Fruit fly (Drosophila melanogaster) whole organism, embryonic: ENCODE measurements around the gene Vm34Ca.

Source experiments
- CG11456 ChIP-seq: fragments of 200-800 bp; sonication (Bioruptor generic); IDR thresholded peaks from 3 replicates; pipeline ENCODE4 v1.3.6; 2022; ENCODE audit warnings: missing biosample characterization, missing genetic modification characterization
- CG11696 ChIP-seq: fragments of 200-800 bp; sonication (Bioruptor generic); IDR thresholded peaks from 2 replicates; pipeline ENCODE4 v1.3.6; 2022; ENCODE audit warnings: missing biosample characterization, missing genetic modification characterization
- CG11723 ChIP-seq: fragments of 200-800 bp; sonication (Bioruptor generic); optimal IDR thresholded peaks from 2 replicates; lab custom pipeline; 2017; ENCODE audit warnings: missing biosample characterization, mild to moderate bottlenecking, missing genetic modification characterization
- CG13296 ChIP-seq: fragments of 200-800 bp; sonication (Bioruptor generic); optimal IDR thresholded peaks from 3 replicates; lab custom pipeline; 2018; ENCODE audit warnings: missing biosample characterization, mild to moderate bottlenecking, missing genetic modification characterization
- CG13624 ChIP-seq: fragments of 200-800 bp; sonication (Bioruptor generic); optimal IDR thresholded peaks from 2 replicates; lab custom pipeline; 2016; ENCODE audit warnings: missing biosample characterization, missing genetic modification characterization
- CG15011 ChIP-seq: fragments of 200-800 bp; sonication (Bioruptor generic); optimal IDR thresholded peaks from 3 replicates; lab custom pipeline; 2018; ENCODE audit warnings: missing biosample characterization, mild to moderate bottlenecking, missing genetic modification characterization
- CG15269 ChIP-seq: fragments of 200-800 bp; sonication (Bioruptor generic); optimal IDR thresholded peaks from 2 replicates; lab custom pipeline; 2018; ENCODE audit warnings: missing biosample characterization, mild to moderate bottlenecking, missing genetic modification characterization, moderate library complexity
- CG15479 ChIP-seq: fragments of 200-800 bp; sonication (Bioruptor generic); optimal IDR thresholded peaks from 3 replicates; lab custom pipeline; 2019; ENCODE audit warnings: missing biosample characterization, mild to moderate bottlenecking, missing genetic modification characterization, moderate library complexity
- CG17361 ChIP-seq: fragments of 200-800 bp; sonication (Bioruptor generic); IDR thresholded peaks from 3 replicates; pipeline ENCODE4 v1.3.6; 2022; ENCODE audit warnings: missing biosample characterization, missing genetic modification characterization
- CG17385 ChIP-seq: fragments of 200-800 bp; sonication (Bioruptor generic); optimal IDR thresholded peaks from 3 replicates; lab custom pipeline; 2018; ENCODE audit warnings: missing biosample characterization, mild to moderate bottlenecking, missing genetic modification characterization
- CG2116 ChIP-seq: fragments of 200-800 bp; sonication (Bioruptor generic); optimal IDR thresholded peaks from 3 replicates; lab custom pipeline; 2018; ENCODE audit warnings: missing biosample characterization, mild to moderate bottlenecking, missing genetic modification characterization
- CG31441 ChIP-seq: fragments of 200-800 bp; sonication (Bioruptor generic); IDR thresholded peaks from 2 replicates; pipeline ENCODE4 v1.3.6; 2022; ENCODE audit warnings: missing biosample characterization, missing genetic modification characterization
- CG6813 ChIP-seq: fragments of 200-800 bp; sonication (Bioruptor generic); optimal IDR thresholded peaks from 2 replicates; lab custom pipeline; 2017; ENCODE audit warnings: missing biosample characterization, missing genetic modification characterization, mild to moderate bottlenecking, moderate library complexity, missing genetic modification reagents
- CG7987 ChIP-seq: fragments of 200-800 bp; sonication (Bioruptor generic); optimal IDR thresholded peaks from 2 replicates; lab custom pipeline; 2018; ENCODE audit warnings: missing biosample characterization, mild to moderate bottlenecking, missing genetic modification characterization, moderate library complexity
- CG9727 ChIP-seq: fragments of 200-800 bp; sonication (Bioruptor generic); optimal IDR thresholded peaks from 3 replicates; lab custom pipeline; 2017; ENCODE audit warnings: missing biosample characterization, mild to moderate bottlenecking, missing genetic modification characterization
- CG9797 ChIP-seq: fragments of 200-800 bp; sonication (Bioruptor generic); optimal IDR thresholded peaks from 3 replicates; lab custom pipeline; 2018; ENCODE audit warnings: missing biosample characterization, mild to moderate bottlenecking, missing genetic modification characterization
- CoRest ChIP-seq: fragments of 200-800 bp; sonication (Bioruptor generic); optimal IDR thresholded peaks from 3 replicates; lab custom pipeline; 2018; ENCODE audit warnings: missing biosample characterization, mild to moderate bottlenecking, missing genetic modification characterization, moderate library complexity
- Deaf1 ChIP-seq: fragments of 200-800 bp; optimal IDR thresholded peaks from 3 replicates; lab custom pipeline; 2019; ENCODE audit warnings: missing biosample characterization, mild to moderate bottlenecking, missing genetic modification characterization, moderate library complexity
- Dek ChIP-seq: fragments of 200-800 bp; sonication (Bioruptor generic); optimal IDR thresholded peaks from 3 replicates; lab custom pipeline; 2019; ENCODE audit warnings: missing biosample characterization, mild to moderate bottlenecking, missing genetic modification characterization, moderate library complexity
- Fer3 ChIP-seq: fragments of 200-800 bp; sonication (Bioruptor generic); optimal IDR thresholded peaks from 2 replicates; lab custom pipeline; 2018; ENCODE audit warnings: missing biosample characterization, mild to moderate bottlenecking, missing genetic modification characterization, moderate library complexity
- Hr51 ChIP-seq, 2 experiments: fragments of 200-800 bp; sonication (Bioruptor generic); optimal IDR thresholded peaks; 2 replicates in 1 of 2; 3 replicates in 1 of 2; lab custom pipeline; 2016 to 2018; ENCODE audit warnings: missing biosample characterization in 2 of 2, missing genetic modification characterization in 2 of 2, mild to moderate bottlenecking in 1 of 2, moderate library complexity in 1 of 2
- Hsf ChIP-seq: fragments of 200-800 bp; sonication (Bioruptor generic); optimal IDR thresholded peaks from 3 replicates; lab custom pipeline; 2016; ENCODE audit warnings: missing biosample characterization, missing genetic modification characterization
- MTF-1 ChIP-seq: fragments of 200-800 bp; sonication (Bioruptor generic); optimal IDR thresholded peaks from 2 replicates; lab custom pipeline; 2018; ENCODE audit warnings: missing biosample characterization, mild to moderate bottlenecking, missing genetic modification characterization, borderline replicate concordance
- Optix ChIP-seq: fragments of 200-800 bp; sonication (Bioruptor generic); IDR thresholded peaks from 3 replicates; pipeline ENCODE4 v1.3.6; 2022; ENCODE audit warnings: missing biosample characterization, missing genetic modification characterization
- Ravus ChIP-seq: fragments of 200-800 bp; sonication (Bioruptor generic); IDR thresholded peaks from 2 replicates; pipeline ENCODE4 v1.3.6; 2022; ENCODE audit warnings: missing biosample characterization, missing genetic modification characterization
- Six4 ChIP-seq: fragments of 200-800 bp; sonication (Bioruptor generic); optimal IDR thresholded peaks from 2 replicates; lab custom pipeline; 2016; ENCODE audit warnings: missing biosample characterization, missing genetic modification characterization
- Spps ChIP-seq: fragments of 200-800 bp; sonication (Bioruptor generic); optimal IDR thresholded peaks from 2 replicates; lab custom pipeline; 2018; ENCODE audit warnings: missing biosample characterization, mild to moderate bottlenecking, missing genetic modification characterization
- Sry-β ChIP-seq: fragments of 200-800 bp; sonication (Bioruptor generic); optimal IDR thresholded peaks from 2 replicates; lab custom pipeline; 2018; ENCODE audit warnings: missing biosample characterization, mild to moderate bottlenecking, missing genetic modification characterization, moderate library complexity
- ac ChIP-seq: fragments of 200-800 bp; sonication (Bioruptor generic); optimal IDR thresholded peaks from 3 replicates; lab custom pipeline; 2017; ENCODE audit warnings: missing biosample characterization, mild to moderate bottlenecking, missing genetic modification characterization
- amos ChIP-seq: fragments of 200-800 bp; sonication (Bioruptor generic); IDR thresholded peaks from 2 replicates; pipeline ENCODE4 v1.3.6; 2022; ENCODE audit warnings: missing biosample characterization, missing genetic modification characterization; ENCODE audit not compliant: partially characterized antibody
- aop ChIP-seq: fragments of 200-800 bp; sonication (Bioruptor generic); IDR thresholded peaks from 2 replicates; pipeline ENCODE4 v1.3.6; 2022; ENCODE audit warnings: missing biosample characterization, missing genetic modification characterization
- cg ChIP-seq: fragments of 200-800 bp; sonication (Bioruptor generic); optimal IDR thresholded peaks from 3 replicates; lab custom pipeline; 2019; ENCODE audit warnings: missing biosample characterization, mild to moderate bottlenecking, missing genetic modification characterization, moderate library complexity
- chm ChIP-seq: fragments of 200-800 bp; sonication (Bioruptor generic); IDR thresholded peaks from 2 replicates; pipeline ENCODE4 v1.3.6; 2022; ENCODE audit warnings: missing biosample characterization, missing genetic modification characterization
- croc ChIP-seq: fragments of 200-800 bp; sonication (Bioruptor generic); conservative IDR thresholded peaks from 3 replicates; pipeline ENCODE4 v1.3.6; 2022; ENCODE audit warnings: missing biosample characterization, missing genetic modification characterization
- en ChIP-seq: fragments of 200-800 bp; sonication (Bioruptor generic); optimal IDR thresholded peaks from 2 replicates; lab custom pipeline; 2016; ENCODE audit warnings: missing biosample characterization, missing genetic modification characterization
- esg ChIP-seq: fragments of 200-800 bp; sonication (Bioruptor generic); conservative IDR thresholded peaks from 2 replicates; pipeline ENCODE4 v1.3.6; 2022; ENCODE audit warnings: missing biosample characterization, missing genetic modification characterization
- fd3F ChIP-seq: fragments of 200-800 bp; sonication (Bioruptor generic); optimal IDR thresholded peaks from 2 replicates; lab custom pipeline; 2018; ENCODE audit warnings: missing biosample characterization, mild to moderate bottlenecking, missing genetic modification characterization, moderate library complexity
- grn ChIP-seq: fragments of 200-800 bp; sonication (Bioruptor generic); optimal IDR thresholded peaks from 3 replicates; lab custom pipeline; 2017; ENCODE audit warnings: missing biosample characterization, missing genetic modification characterization
- jing ChIP-seq: fragments of 200-800 bp; sonication (Bioruptor generic); optimal IDR thresholded peaks from 2 replicates; lab custom pipeline; 2018; ENCODE audit warnings: missing biosample characterization, mild to moderate bottlenecking, missing genetic modification characterization
- kay ChIP-seq: fragments of 200-800 bp; sonication (Bioruptor generic); optimal IDR thresholded peaks from 2 replicates; lab custom pipeline; 2016; ENCODE audit warnings: missing biosample characterization, missing genetic modification characterization
- otp ChIP-seq: fragments of 200-800 bp; sonication (Bioruptor generic); IDR thresholded peaks from 3 replicates; pipeline ENCODE4, ENCODE4 v1.3.6; 2022; ENCODE audit warnings: missing biosample characterization, missing genetic modification characterization
- peb ChIP-seq: fragments of 200-800 bp; sonication (Bioruptor generic); IDR thresholded peaks from 2 replicates; pipeline ENCODE4 v1.3.6; 2022; ENCODE audit warnings: missing biosample characterization, missing genetic modification characterization
- rib ChIP-seq: fragments of 200-800 bp; sonication (Bioruptor generic); IDR thresholded peaks from 2 replicates; pipeline ENCODE4 v1.3.6; 2022; ENCODE audit warnings: missing biosample characterization, missing genetic modification characterization
- run ChIP-seq: fragments of 200-800 bp; sonication (Bioruptor generic); optimal IDR thresholded peaks from 3 replicates; lab custom pipeline; 2018; ENCODE audit warnings: missing biosample characterization, mild to moderate bottlenecking, missing genetic modification characterization
- slp2 ChIP-seq: fragments of 200-800 bp; sonication (Bioruptor generic); optimal IDR thresholded peaks from 2 replicates; lab custom pipeline; 2016; ENCODE audit warnings: missing biosample characterization, missing genetic modification characterization
- ssp ChIP-seq: fragments of 200-800 bp; sonication (Bioruptor generic); IDR thresholded peaks from 2 replicates; pipeline ENCODE4 v1.3.6; 2022; ENCODE audit warnings: missing biosample characterization, missing genetic modification characterization
- tin ChIP-seq: fragments of 200-800 bp; sonication (Bioruptor generic); optimal IDR thresholded peaks from 3 replicates; lab custom pipeline; 2016; ENCODE audit warnings: missing biosample characterization, missing genetic modification characterization
- trh ChIP-seq: fragments of 200-800 bp; sonication (Bioruptor generic); optimal IDR thresholded peaks from 2 replicates; lab custom pipeline; 2016; ENCODE audit warnings: missing biosample characterization, missing genetic modification characterization
- usp ChIP-seq: fragments of >200 bp; optimal IDR thresholded peaks from 2 replicates; lab custom pipeline; 2017; ENCODE audit warnings: missing biosample characterization, missing genetic modification characterization
- wek ChIP-seq: fragments of 200-800 bp; sonication (Bioruptor generic); optimal IDR thresholded peaks from 3 replicates; lab custom pipeline; 2018; ENCODE audit warnings: missing biosample characterization, mild to moderate bottlenecking, missing genetic modification characterization, moderate library complexity
- zen ChIP-seq: fragments of 200-800 bp; sonication (Bioruptor generic); optimal IDR thresholded peaks from 3 replicates; lab custom pipeline; 2018; ENCODE audit warnings: missing biosample characterization, mild to moderate bottlenecking, missing genetic modification characterization, moderate library complexity

Vm34Ca gene

DNA sequence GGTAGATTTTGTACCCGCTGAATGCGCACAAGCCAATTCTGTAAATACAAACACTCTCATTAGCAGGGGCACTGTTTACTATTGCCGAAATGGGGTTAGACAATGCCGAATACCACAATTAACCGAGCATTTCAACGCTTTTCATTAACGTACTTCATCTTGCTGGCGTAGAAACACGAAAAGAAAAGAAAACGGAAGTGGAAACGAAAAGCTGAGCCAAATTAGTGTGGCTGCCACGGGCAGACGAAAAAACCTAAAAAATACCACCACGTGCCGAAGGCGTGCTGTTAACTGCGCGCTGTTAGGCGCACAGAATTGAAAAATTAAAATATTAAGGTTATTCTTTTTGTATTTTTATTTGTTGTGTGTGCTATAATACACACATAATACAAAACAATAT lies 16.5 kb downstream of the Vm34Ca start, which contains the start of gene RpL24 (continued):
- peak; percentile 83 for TF ChIP-seq CG17361
- no peak for TF ChIP-seq esg (GFP tag; lab: Robert Waterston, UW)
- TF ChIP-seq CG11723 (GFP tag; lab: Kevin White, UChicago), result peak; percentile 92
- TF ChIP-seq cg (GFP tag; lab: Kevin White, UChicago), result no peak
- peak; percentile 69 for TF ChIP-seq trh (GFP tag; lab: Kevin White, UChicago)
- TF ChIP-seq chm (GFP tag; lab: Robert Waterston, UW), result peak; percentile 97
- TF ChIP-seq amos, result no peak
- TF ChIP-seq Deaf1, result peak; percentile 64
- TF ChIP-seq fd3F (GFP tag; lab: Kevin White, UChicago), result peak; percentile 79
- TF ChIP-seq tin (GFP tag; lab: Kevin White, UChicago), result peak; percentile 88
- peak; percentile 92 for TF ChIP-seq CG13624 (GFP tag; lab: Kevin White, UChicago)
- peak; percentile 46 for TF ChIP-seq jing
- TF ChIP-seq CG9727 (GFP tag; lab: Kevin White, UChicago), result peak; percentile 95
- peak; percentile 74 for TF ChIP-seq Dek (tag; lab: Kevin White, UChicago)
- TF ChIP-seq CG17385 (GFP tag; lab: Kevin White, UChicago), result peak; percentile 91
- peak; percentile 82 for TF ChIP-seq CG15269 (tag; lab: Kevin White, UChicago)
- TF ChIP-seq peb (GFP tag; lab: Robert Waterston, UW), result no peak
- TF ChIP-seq CG6813 (GFP tag; lab: Kevin White, UChicago), result peak; percentile 97
- peak; percentile 94 for TF ChIP-seq en
- TF ChIP-seq Fer3 (tag; lab: Kevin White, UChicago), result peak; percentile 93
- peak; percentile 37 for TF ChIP-seq kay (GFP tag; lab: Kevin White, UChicago)
- peak; percentile 77 for TF ChIP-seq CG11696 (GFP tag; lab: Robert Waterston, UW)
- peak; percentile 67 for TF ChIP-seq Sry-β (GFP tag; lab: Kevin White, UChicago)
- peak; percentile 84 for TF ChIP-seq rib (GFP tag; lab: Robert Waterston, UW)
- peak; percentile 90 for TF ChIP-seq CG9797 (GFP tag; lab: Kevin White, UChicago)
- TF ChIP-seq Ravus (GFP tag; lab: Robert Waterston, UW), result peak; percentile 40; the same call in 1 of the 2 replicates
- peak; percentile 92 for TF ChIP-seq ac (GFP tag; lab: Kevin White, UChicago)
- TF ChIP-seq CG11456, result peak; percentile 94
- TF ChIP-seq CG15011, result peak; percentile 90
- TF ChIP-seq CG15479, result peak; percentile 17
- peak; percentile 92 for TF ChIP-seq CG31441 (GFP tag; lab: Robert Waterston, UW)
- peak; percentile 90 for TF ChIP-seq Hsf (GFP tag; lab: Kevin White, UChicago)
- peak; percentile 86 for TF ChIP-seq aop
- peak; percentile 77 for TF ChIP-seq zen (tag; lab: Kevin White, UChicago)
- peak; percentile 73 for TF ChIP-seq Optix (GFP tag; lab: Robert Waterston, UW)
- peak; percentile 98 for TF ChIP-seq wek (GFP tag; lab: Kevin White, UChicago)
- TF ChIP-seq CG13296 (GFP tag; lab: Kevin White, UChicago), result peak; percentile 95
- TF ChIP-seq CG7987, result peak; percentile 99
- peak; percentile 95 for TF ChIP-seq otp (GFP tag; lab: Robert Waterston, UW)
- TF ChIP-seq ssp, result peak; percentile 31; the same call in 1 of the 2 replicates
- peak; percentile 83 for TF ChIP-seq run (tag; lab: Kevin White, UChicago)
- TF ChIP-seq croc (GFP tag; lab: Robert Waterston, UW), result peak; percentile 36; the same call in 2 of the 3 replicates
- TF ChIP-seq Six4, result peak; percentile 87
- TF ChIP-seq MTF-1 (GFP tag; lab: Kevin White, UChicago), result peak; percentile 97
- TF ChIP-seq slp2 (GFP tag; lab: Kevin White, UChicago), result peak; percentile 80
- TF ChIP-seq grn (GFP tag; lab: Kevin White, UChicago), result peak; percentile 77
- TF ChIP-seq usp, result no peak
- TF ChIP-seq CoRest (tag; lab: Kevin White, UChicago), result peak; percentile 73
- peak; percentile 84 for TF ChIP-seq CG2116 (GFP tag; lab: Kevin White, UChicago)
- peak; percentile 81 to 88 for TF ChIP-seq Hr51 (GFP tag; optimal IDR thresholded peaks at IDR 0.05; lab: Kevin White, UChicago)
- peak; percentile 79 for TF ChIP-seq Spps (tag; lab: Kevin White, UChicago)
